Worm (Caenorhabditis elegans): Measurements from ENCODE around the gene maoc-1.

ce11 chrII:7225864-7226522 lies 29.9 kb downstream of the maoc-1 start, which contains the start of gene clh-3:
- no peak for TF ChIP-seq tbx-8 (GFP tag; optimal IDR thresholded peaks at IDR 0.05)
- no peak for TF ChIP-seq snpc-4 (tag; optimal IDR thresholded peaks at IDR 0.05)
- no peak for TF ChIP-seq ceh-39 (tag; optimal IDR thresholded peaks at IDR 0.05)
- no peak for TF ChIP-seq nhr-237 (tag; optimal IDR thresholded peaks at IDR 0.05)

Measured in whole organism, mixed stage, embryonic.